Fruit fly (Drosophila melanogaster) S2 (cell line): Measurements from ENCODE around the gene eIF4H1.

Source experiments
- CG8478 ChIP-seq: fragments of >200 bp; optimal IDR thresholded peaks from 2 replicates; lab custom pipeline; 2018
- CTCF ChIP-seq, 2 experiments: fragments of >200 bp; optimal IDR thresholded peaks; 2 replicates each; lab custom pipeline; 2018

Gene eIF4H1

dm6 chrX:16448252-16449191, at the start of gene eIF4H1, which contains the start of gene CG34015:
TSS of gene eIF4H1 (plus strand) at chrX:16448665.
TSS of gene CG34015 (minus strand) at chrX:16448302.
- TF ChIP-seq CG8478 (lab: Kevin White, UChicago), result no peak
- TF ChIP-seq CTCF (optimal IDR thresholded peaks at IDR 0.05; lab: Kevin White, UChicago), result no peak

dm6 chrX:16403811-16404420, 44.5 kb upstream of the eIF4H1 start:
- TF ChIP-seq CTCF (optimal IDR thresholded peaks at IDR 0.05; lab: Kevin White, UChicago) (no peak), CG8478 (lab: Kevin White, UChicago) (no peak)

- no peak for TF ChIP-seq CTCF (optimal IDR thresholded peaks at IDR 0.05; lab: Kevin White, UChicago)
- TF ChIP-seq CG8478 (lab: Kevin White, UChicago), result no peak
These were observed 43.7 kb upstream of the eIF4H1 start, which contains the start of gene CG9981 for dm6 chrX:16404803-16405202. TSS of gene CG9981 (minus strand) at chrX:16405122.

- TF ChIP-seq CG8478 (lab: Kevin White, UChicago) (no peak), CTCF (optimal IDR thresholded peaks at IDR 0.05; lab: Kevin White, UChicago) (no peak)
These were observed 43.3 kb upstream of the eIF4H1 start, which contains the start of gene CG4301 for dm6 chrX:16405209-16405608. TSS of gene CG4301 (plus strand) at chrX:16405509.

- TF ChIP-seq CTCF (optimal IDR thresholded peaks at IDR 0.05; lab: Kevin White, UChicago) (no peak), CG8478 (lab: Kevin White, UChicago) (no peak)
These were observed 42.4 kb upstream of the eIF4H1 start for dm6 chrX:16406083-16406482.

dm6 chrX:16414451-16415368, 33.8 kb upstream of the eIF4H1 start, which contains the start of gene Traf-like:
TSS of gene Traf-like (plus strand) at chrX:16415046.
- TF ChIP-seq CG8478 (lab: Kevin White, UChicago) (no peak), CTCF (optimal IDR thresholded peaks at IDR 0.05; lab: Kevin White, UChicago) (no peak)

dm6 chrX:16420048-16420447, 28.4 kb upstream of the eIF4H1 start:
- no peak for TF ChIP-seq CTCF (optimal IDR thresholded peaks at IDR 0.05; lab: Kevin White, UChicago)
- TF ChIP-seq CG8478 (lab: Kevin White, UChicago), result no peak

- TF ChIP-seq CG8478 (lab: Kevin White, UChicago) (no peak), CTCF (optimal IDR thresholded peaks at IDR 0.05; lab: Kevin White, UChicago) (no peak)
These were observed 27.6 kb upstream of the eIF4H1 start for dm6 chrX:16420878-16421277.

dm6 chrX:16421899-16422412, 26.5 kb upstream of the eIF4H1 start, which contains the start of gene AnxB11:
TSS of gene AnxB11 (minus strand) at chrX:16422265.
- TF ChIP-seq CG8478 (lab: Kevin White, UChicago) (no peak), CTCF (optimal IDR thresholded peaks at IDR 0.05; lab: Kevin White, UChicago) (no peak)

- TF ChIP-seq CG8478 (lab: Kevin White, UChicago) (no peak), CTCF (optimal IDR thresholded peaks at IDR 0.05; lab: Kevin White, UChicago) (peak in 1 of 2 experiments; percentile 25)
These were observed 25.9 kb upstream of the eIF4H1 start, which contains the start of gene hang for dm6 chrX:16422466-16423124. TSS of gene hang (plus strand) at chrX:16422831.

- no peak for TF ChIP-seq CTCF (optimal IDR thresholded peaks at IDR 0.05; lab: Kevin White, UChicago)
- no peak for TF ChIP-seq CG8478 (lab: Kevin White, UChicago)
These were observed 25.3 kb upstream of the eIF4H1 start for dm6 chrX:16423125-16423509.

- no peak for TF ChIP-seq CTCF (optimal IDR thresholded peaks at IDR 0.05; lab: Kevin White, UChicago)
- TF ChIP-seq CG8478 (lab: Kevin White, UChicago), result no peak
These were observed 24.2 kb upstream of the eIF4H1 start for dm6 chrX:16424296-16424695.

dm6 chrX:16425145-16425544, 23.3 kb upstream of the eIF4H1 start:
- TF ChIP-seq CG8478 (lab: Kevin White, UChicago) (no peak), CTCF (optimal IDR thresholded peaks at IDR 0.05; lab: Kevin White, UChicago) (no peak)
